Fruit fly (Drosophila melanogaster): Measurements from ENCODE around the gene CG10097.

- TF ChIP-seq CG11696 (GFP tag; IDR thresholded peaks at IDR 0.05) (no peak), CG30403 (GFP tag; optimal IDR thresholded peaks at IDR 0.05) (no peak), Rx (GFP tag; IDR thresholded peaks at IDR 0.05) (no peak), CG10565 (GFP tag; optimal IDR thresholded peaks at IDR 0.05) (no peak), CG6765 (GFP tag; optimal IDR thresholded peaks at IDR 0.05) (no peak), CG9215 (GFP tag; IDR thresholded peaks at IDR 0.05) (no peak), CG10274 (GFP tag; optimal IDR thresholded peaks at IDR 0.05) (no peak), CG31365 (tag; optimal IDR thresholded peaks at IDR 0.05) (no peak)
These were observed 23.0 kb downstream of the CG10097 start, which contains the start of gene GstD3 for dm6 chr3R:12372800-12373199.
